Worm (Caenorhabditis elegans): ENCODE measurements around the gene K05F1.14.

ce11 chrII:5768274-5768820 lies 24.0 kb downstream of the K05F1.14 start:
- TF ChIP-seq mdl-1 (tag; optimal IDR thresholded peaks at IDR 0.05) (no peak), unc-30 (tag; optimal IDR thresholded peaks at IDR 0.05) (no peak), nhr-77 (tag; optimal IDR thresholded peaks at IDR 0.05) (no peak)

Data from whole organism, L1 larva.